Fruit fly (Drosophila melanogaster): ENCODE measurements around the gene Dyro.
A peak's percentile ranks its signal among the peaks of the same experiment; 100 is the strongest.

Dyro gene

dm6 chr3L:11322148-11323093 lies 26.7 kb upstream of the Dyro start:
- TF ChIP-seq noc (tag; optimal IDR thresholded peaks at IDR 0.05): peak; percentile 70

dm6 chr3L:11321619-11322018 lies 25.9 kb upstream of the Dyro start, which contains the start of gene CG6168:
Gene CG6168 (minus strand): TSS chr3L:11321719.
- TF ChIP-seq noc (tag; optimal IDR thresholded peaks at IDR 0.05): no peak

- no peak for TF ChIP-seq noc (tag; optimal IDR thresholded peaks at IDR 0.05)
Observed at dm6 chr3L:11320124-11320523, 24.4 kb upstream of the Dyro start.

- peak; percentile 55 for TF ChIP-seq noc (tag; optimal IDR thresholded peaks at IDR 0.05)
Observed at dm6 chr3L:11318532-11319170, 22.9 kb upstream of the Dyro start.

- no peak for TF ChIP-seq noc (tag; optimal IDR thresholded peaks at IDR 0.05)
Observed at dm6 chr3L:11317464-11317863, 21.7 kb upstream of the Dyro start.

- no peak for TF ChIP-seq noc (tag; optimal IDR thresholded peaks at IDR 0.05)
Observed at dm6 chr3L:11314900-11315575, 19.3 kb upstream of the Dyro start.

- no peak for TF ChIP-seq noc (tag; optimal IDR thresholded peaks at IDR 0.05)
Observed at dm6 chr3L:11312698-11313097, 17.0 kb upstream of the Dyro start.

- no peak for TF ChIP-seq noc (tag; optimal IDR thresholded peaks at IDR 0.05)
Observed at dm6 chr3L:11311447-11311846, 15.7 kb upstream of the Dyro start, which contains the start of gene CG7573. Gene CG7573 (plus strand): TSS chr3L:11311747.

- no peak for TF ChIP-seq noc (tag; optimal IDR thresholded peaks at IDR 0.05)
Observed at dm6 chr3L:11310728-11311127, 15.0 kb upstream of the Dyro start.

dm6 chr3L:11309743-11310518 lies 14.2 kb upstream of the Dyro start:
- no peak for TF ChIP-seq noc (tag; optimal IDR thresholded peaks at IDR 0.05)

- TF ChIP-seq noc (tag; optimal IDR thresholded peaks at IDR 0.05): no peak
Observed at dm6 chr3L:11308498-11308897, 12.8 kb upstream of the Dyro start.

dm6 chr3L:11307032-11307356 lies 11.3 kb upstream of the Dyro start:
- no peak for TF ChIP-seq noc (tag; optimal IDR thresholded peaks at IDR 0.05)

- TF ChIP-seq noc (tag; optimal IDR thresholded peaks at IDR 0.05): no peak
Observed at dm6 chr3L:11306145-11307031, 10.7 kb upstream of the Dyro start.

dm6 chr3L:11305316-11305715 lies 9.6 kb upstream of the Dyro start:
- TF ChIP-seq noc (tag; optimal IDR thresholded peaks at IDR 0.05): no peak

Measured in whole organism, larva.